Fruit fly (Drosophila melanogaster): Measurements from ENCODE around the gene RanBP3.
A peak's percentile ranks its signal among the peaks of the same experiment; 100 is the strongest.

The RanBP3 gene

dm6 chr3R:23725711-23726349 lies 26.8 kb downstream of the RanBP3 start (continued):
- TF ChIP-seq stwl (tag; optimal IDR thresholded peaks at IDR 0.05) = no peak
- TF ChIP-seq lola (GFP tag; optimal IDR thresholded peaks at IDR 0.05) = no peak
- no peak for TF ChIP-seq zen2 (GFP tag; IDR thresholded peaks at IDR 0.05; ENCODE audit: partially characterized antibody)
- no peak for TF ChIP-seq pnt (GFP tag; optimal IDR thresholded peaks at IDR 0.05)
- no peak for TF ChIP-seq cas (GFP tag; IDR thresholded peaks at IDR 0.05)
- TF ChIP-seq Oli (tag; optimal IDR thresholded peaks at IDR 0.05) = no peak
- no peak for TF ChIP-seq emc (GFP tag; optimal IDR thresholded peaks at IDR 0.05)
- no peak for TF ChIP-seq gro (GFP tag; optimal IDR thresholded peaks at IDR 0.05)
- TF ChIP-seq H2.0 (GFP tag; IDR thresholded peaks at IDR 0.05) = no peak
- peak; percentile 30 for TF ChIP-seq CG12299 (tag; optimal IDR thresholded peaks at IDR 0.05)
- no peak for TF ChIP-seq CG16813 (GFP tag; IDR thresholded peaks at IDR 0.05; ENCODE audit: partially characterized antibody)
- TF ChIP-seq CG2889 (GFP tag; IDR thresholded peaks at IDR 0.05) = no peak
- no peak for TF ChIP-seq CG4617 (GFP tag; optimal IDR thresholded peaks at IDR 0.05; ENCODE audit: borderline replicate concordance)
- peak; percentile 11 for TF ChIP-seq CG13775 (GFP tag; optimal IDR thresholded peaks at IDR 0.05)
- TF ChIP-seq sens-2 (GFP tag; IDR thresholded peaks at IDR 0.05) = no peak
- peak; percentile 78 for TF ChIP-seq CG34376 (GFP tag; optimal IDR thresholded peaks at IDR 0.05)
- TF ChIP-seq Dfd (GFP tag; optimal IDR thresholded peaks at IDR 0.05) = no peak
- no peak for TF ChIP-seq peb (GFP tag; IDR thresholded peaks at IDR 0.05)
- no peak for TF ChIP-seq CG7839 (tag; optimal IDR thresholded peaks at IDR 0.05)
- TF ChIP-seq fd3F (GFP tag; optimal IDR thresholded peaks at IDR 0.05) = no peak
- TF ChIP-seq Six4 (GFP tag; optimal IDR thresholded peaks at IDR 0.05) = no peak
- TF ChIP-seq Fer1 (GFP tag; optimal IDR thresholded peaks at IDR 0.05) = peak; percentile 60
- TF ChIP-seq lov (optimal IDR thresholded peaks at IDR 0.05) = no peak
- TF ChIP-seq lov (GFP tag; IDR thresholded peaks at IDR 0.05) = no peak
- no peak for TF ChIP-seq CG3838 (GFP tag; optimal IDR thresholded peaks at IDR 0.05)
- TF ChIP-seq CG11696 (GFP tag; IDR thresholded peaks at IDR 0.05) = no peak
- TF ChIP-seq TFAM (GFP tag; optimal IDR thresholded peaks at IDR 0.05) = no peak
- no peak for TF ChIP-seq chif (GFP tag; optimal IDR thresholded peaks at IDR 0.05)
- peak; percentile 42 for TF ChIP-seq fd64A (GFP tag; optimal IDR thresholded peaks at IDR 0.05)
- TF ChIP-seq Pdp1 (GFP tag; optimal IDR thresholded peaks at IDR 0.05) = peak in 1 of 2 experiments; percentile 51
- TF ChIP-seq kah (GFP tag; optimal IDR thresholded peaks at IDR 0.05) = no peak
- peak; percentile 33 for TF ChIP-seq CG3281 (GFP tag; optimal IDR thresholded peaks at IDR 0.05)
- TF ChIP-seq CG31441 (GFP tag; IDR thresholded peaks at IDR 0.05) = no peak
- TF ChIP-seq CG9727 (GFP tag; optimal IDR thresholded peaks at IDR 0.05) = peak; percentile 13
- TF ChIP-seq CG9437 (GFP tag; optimal IDR thresholded peaks at IDR 0.05) = peak; percentile 26
- no peak for TF ChIP-seq bowl (GFP tag; IDR thresholded peaks at IDR 0.05)
- TF ChIP-seq Lhr (GFP tag; optimal IDR thresholded peaks at IDR 0.05) = no peak
- TF ChIP-seq yki (optimal IDR thresholded peaks at IDR 0.05) = no peak
- TF ChIP-seq sisA (GFP tag; IDR thresholded peaks at IDR 0.05) = no peak
- TF ChIP-seq mirr (GFP tag; optimal IDR thresholded peaks at IDR 0.05) = peak; percentile 63
- no peak for TF ChIP-seq zfh2 (GFP tag; optimal IDR thresholded peaks at IDR 0.05)
- TF ChIP-seq tna (GFP tag; IDR thresholded peaks at IDR 0.05; ENCODE audit: partially characterized antibody) = no peak
- no peak for TF ChIP-seq CG6683 (GFP tag; optimal IDR thresholded peaks at IDR 0.05)
- peak; percentile 52 for TF ChIP-seq CG12071 (GFP tag; optimal IDR thresholded peaks at IDR 0.05)
- TF ChIP-seq nom (GFP tag; optimal IDR thresholded peaks at IDR 0.05) = no peak
- TF ChIP-seq trem (tag; optimal IDR thresholded peaks at IDR 0.05) = no peak
- TF ChIP-seq mld (GFP tag; IDR thresholded peaks at IDR 0.05; ENCODE audit: partially characterized antibody) = no peak
- TF ChIP-seq CG10366 (GFP tag; IDR thresholded peaks at IDR 0.05) = no peak
- TF ChIP-seq ems (GFP tag; optimal IDR thresholded peaks at IDR 0.05) = no peak
- TF ChIP-seq CG8089 (GFP tag; optimal IDR thresholded peaks at IDR 0.05) = no peak
- TF ChIP-seq CG3726 (GFP tag; IDR thresholded peaks at IDR 0.05) = no peak
